Fruit fly (Drosophila melanogaster) whole organism, embryonic: ENCODE results near the gene Pvf2.

Experiments
- Hmr ChIP-seq: fragments of 200-800 bp; sonication (Bioruptor generic); optimal IDR thresholded peaks from 3 replicates; lab custom pipeline; 2017; ENCODE audit warnings: mild to moderate bottlenecking, missing biosample characterization, missing genetic modification reagents, missing genetic modification characterization
- Hr39 ChIP-seq: fragments of >200 bp; optimal IDR thresholded peaks from 2 replicates; lab custom pipeline; 2017
- insv ChIP-seq, 2 experiments: fragments of 200-800 bp; sonication (Bioruptor generic); optimal IDR thresholded peaks; 3 replicates each; lab custom pipeline; 2016 to 2018; ENCODE audit warnings: missing biosample characterization in 2 of 2, missing genetic modification characterization in 2 of 2

dm6 chr2L:7050492-7051182, 33.8 kb downstream of the Pvf2 start:
- TF ChIP-seq Hr39 (lab: Kevin White, UChicago), result no peak
- no peak for TF ChIP-seq Hmr (GFP tag; lab: Kevin White, UChicago)
- TF ChIP-seq insv (GFP tag; optimal IDR thresholded peaks at IDR 0.05; lab: Kevin White, UChicago), result no peak
